Fruit fly (Drosophila melanogaster) whole organism: ENCODE data around the gene Spp.

Experiments used
- CG8478 ChIP-seq: fragments of >200 bp; optimal IDR thresholded peaks from 2 replicates; lab custom pipeline; 2018; ENCODE audit warnings: inconsistent platforms
- psq ChIP-seq: fragments of >200 bp; optimal IDR thresholded peaks from 2 replicates; lab custom pipeline; 2017

DNA sequence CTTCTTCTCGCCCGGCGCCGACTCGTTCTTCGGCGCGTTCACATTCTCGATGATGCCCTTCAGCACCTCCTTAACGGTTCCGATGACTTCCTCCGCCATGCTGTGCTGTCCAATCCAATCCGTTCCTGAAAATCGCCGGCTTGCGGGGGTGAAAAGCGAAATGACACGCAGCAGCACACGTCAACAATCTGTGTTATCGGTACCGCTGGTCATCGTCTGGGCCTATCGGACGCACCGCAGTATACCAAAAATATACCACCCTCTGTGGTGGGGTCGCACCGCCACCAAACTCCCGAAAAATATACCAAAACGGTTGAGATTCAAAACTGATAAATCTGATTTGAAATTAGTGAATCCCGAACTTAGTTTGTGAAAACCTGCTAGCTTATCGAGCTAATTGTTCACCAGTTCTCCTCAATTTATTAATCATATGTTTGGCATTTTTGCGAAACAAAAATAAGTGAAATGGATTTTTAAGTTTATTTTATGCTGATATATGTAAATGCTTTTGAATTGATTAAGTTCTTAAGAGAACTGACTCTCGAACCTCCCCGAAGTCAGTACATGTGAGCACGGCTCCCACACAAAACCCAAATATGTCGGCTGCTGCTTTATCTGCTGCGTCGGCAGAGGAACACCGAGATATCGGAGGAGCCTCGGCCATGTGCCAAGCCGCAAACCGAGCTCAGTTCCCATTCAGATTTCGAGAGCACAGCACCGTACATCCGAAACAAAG is at the start of gene Spp, which contains the start of gene nAChRbeta3:
- TF ChIP-seq psq (lab: Kevin White, UChicago): no peak
- no peak for TF ChIP-seq CG8478 (lab: Kevin White, UChicago)
